Worm (Caenorhabditis elegans): ENCODE data around the gene T26E4.9.

DNA sequence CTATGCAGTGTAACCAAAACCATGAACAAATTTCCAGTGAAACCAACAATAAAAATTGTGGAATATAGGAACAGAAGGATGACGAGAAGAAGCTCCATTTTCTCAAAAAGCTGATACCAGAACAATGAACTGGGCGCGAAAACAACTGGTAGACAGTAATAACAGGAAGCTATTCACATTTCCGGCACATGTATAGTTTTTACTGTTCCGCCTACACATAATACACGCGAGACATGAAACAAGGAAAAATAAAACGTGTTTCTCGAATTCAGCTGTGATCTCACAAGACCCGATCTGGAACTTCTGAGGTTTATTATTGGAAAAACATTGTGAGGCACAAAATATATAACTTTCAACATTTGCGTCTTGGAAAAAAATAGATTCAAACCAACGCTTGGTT, 7.0 kb upstream of the T26E4.9 start, which contains the start of gene srsx-36:
- no peak for TF ChIP-seq ztf-1 (GFP tag; conservative IDR thresholded peaks at IDR 0.05)
- no peak for TF ChIP-seq ztf-11 (tag; optimal IDR thresholded peaks at IDR 0.05)
- TF ChIP-seq elt-3 (tag; optimal IDR thresholded peaks at IDR 0.05): no peak
- no peak for TF ChIP-seq nhr-25 (tag; optimal IDR thresholded peaks at IDR 0.05)
- TF ChIP-seq aly-2 (tag; optimal IDR thresholded peaks at IDR 0.05): no peak
- TF ChIP-seq fos-1 (tag; optimal IDR thresholded peaks at IDR 0.05): no peak
- TF ChIP-seq nhr-21 (tag; optimal IDR thresholded peaks at IDR 0.05): no peak
- TF ChIP-seq zag-1 (tag; optimal IDR thresholded peaks at IDR 0.05): no peak
- TF ChIP-seq nhr-10 (tag; optimal IDR thresholded peaks at IDR 0.05): no peak
- TF ChIP-seq nhr-11 (tag; optimal IDR thresholded peaks at IDR 0.05): no peak
- TF ChIP-seq egl-27 (tag; optimal IDR thresholded peaks at IDR 0.05): no peak
- no peak for TF ChIP-seq mbf-1 (tag; optimal IDR thresholded peaks at IDR 0.05)
- no peak for TF ChIP-seq unc-62 (GFP tag; optimal IDR thresholded peaks at IDR 0.05)
- no peak for TF ChIP-seq snpc-4 (tag; optimal IDR thresholded peaks at IDR 0.05)
